Worm (Caenorhabditis elegans): ENCODE measurements around the gene dld-1.

DNA sequence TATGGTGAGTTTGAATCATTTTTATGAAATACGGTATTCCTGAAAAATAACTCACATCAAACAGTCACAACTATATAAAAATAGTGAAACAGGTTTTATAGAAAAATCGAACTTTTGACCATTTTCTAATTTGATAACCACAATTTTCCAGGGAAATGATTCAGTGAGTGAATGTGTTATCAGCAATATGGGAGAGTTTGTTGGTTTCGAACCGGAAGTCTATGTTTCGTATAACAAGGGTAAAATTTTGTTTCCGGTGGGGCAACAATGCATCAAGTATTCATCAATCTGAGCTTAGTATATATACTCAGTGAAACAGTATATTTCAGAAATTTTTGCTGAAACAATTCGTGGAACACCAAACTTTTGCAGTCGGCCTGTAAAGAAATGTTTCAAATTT lies 19.1 kb downstream of the dld-1 start:
- TF ChIP-seq ets-7 (tag; optimal IDR thresholded peaks at IDR 0.05) = no peak
- TF ChIP-seq tbx-11 (GFP tag; IDR thresholded peaks at IDR 0.05) = no peak
- TF ChIP-seq ceh-13 (GFP tag; optimal IDR thresholded peaks at IDR 0.05) = no peak
- no peak for TF ChIP-seq flt-1 (GFP tag; IDR thresholded peaks at IDR 0.05)
- no peak for TF ChIP-seq ama-1 (optimal IDR thresholded peaks at IDR 0.05)
- no peak for TF ChIP-seq F13C5.2 (tag; optimal IDR thresholded peaks at IDR 0.05)
- TF ChIP-seq scrt-1 (GFP tag; IDR thresholded peaks at IDR 0.05) = no peak

Data from whole organism, early embryonic.